Worm (Caenorhabditis elegans): ENCODE data around the gene ymel-1.
A peak's percentile ranks its signal among the peaks of the same experiment; 100 is the strongest.

ce11 chrIII:10463653-10464052 lies 47.7 kb downstream of the ymel-1 start:
- TF ChIP-seq dve-1 (tag; optimal IDR thresholded peaks at IDR 0.05; ENCODE audit: insufficient read depth) (peak; percentile 64), nhr-6 (tag; optimal IDR thresholded peaks at IDR 0.05) (peak; percentile 14), lin-15B (tag; optimal IDR thresholded peaks at IDR 0.05) (no peak), R02D3.7 (tag; optimal IDR thresholded peaks at IDR 0.05) (no peak), daf-16 (GFP tag; optimal IDR thresholded peaks at IDR 0.05) (no peak), daf-16 (tag; optimal IDR thresholded peaks at IDR 0.05) (peak; percentile 95), ZK546.5 (tag; optimal IDR thresholded peaks at IDR 0.05) (no peak), fkh-10 (GFP tag; optimal IDR thresholded peaks at IDR 0.05) (no peak), nhr-10 (tag; optimal IDR thresholded peaks at IDR 0.05) (peak; percentile 7), madf-9 (GFP tag; conservative IDR thresholded peaks at IDR 0.05) (no peak), arid-1 (GFP tag; conservative IDR thresholded peaks at IDR 0.05) (no peak), nhr-28 (tag; optimal IDR thresholded peaks at IDR 0.05) (peak; percentile 95), snpc-4 (tag; optimal IDR thresholded peaks at IDR 0.05) (no peak), ceh-62 (tag; optimal IDR thresholded peaks at IDR 0.05) (no peak), daf-12 (tag; optimal IDR thresholded peaks at IDR 0.05) (no peak)

All from whole organism, L4 larva.